Fruit fly (Drosophila melanogaster): ENCODE results near the gene CG15912.

CG15912 gene

DNA sequence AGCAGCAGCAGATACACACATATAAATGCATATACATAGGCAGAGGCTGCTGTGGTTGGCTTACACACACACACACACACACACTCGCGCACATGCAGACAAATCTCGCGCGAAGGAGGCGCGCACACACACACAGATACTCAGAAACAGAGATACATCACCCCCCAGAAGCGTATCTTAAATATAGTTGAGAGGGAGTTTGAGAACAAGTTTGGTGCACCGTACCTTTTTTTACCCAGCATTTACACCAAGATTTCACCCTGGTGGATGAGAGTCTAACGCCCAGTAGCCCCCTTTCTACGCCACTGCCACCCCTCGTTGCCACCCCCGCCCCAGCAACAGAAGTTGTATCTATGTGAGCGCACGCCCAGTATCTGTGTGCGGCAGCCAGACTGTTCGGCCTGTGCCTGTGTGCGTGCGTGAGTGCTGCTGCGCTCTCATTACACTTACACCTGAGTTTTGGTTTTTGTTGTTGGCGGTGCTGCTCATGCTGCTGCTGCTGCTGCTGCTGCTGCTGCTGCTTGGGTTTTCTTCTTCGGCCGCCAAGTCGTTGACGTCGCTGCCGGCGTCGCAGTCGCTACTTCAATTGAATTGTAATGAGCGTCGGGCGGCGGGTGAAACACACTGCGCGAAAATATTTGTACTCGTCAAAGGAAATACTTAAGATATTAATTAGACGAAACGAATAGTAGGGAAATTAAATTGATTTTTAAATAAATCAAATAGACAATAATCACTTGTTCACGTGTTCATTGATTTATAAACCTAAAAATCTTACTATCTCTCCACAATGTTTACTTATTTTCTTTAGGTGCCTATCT is 41.3 kb downstream of the CG15912 start:
- no peak for TF ChIP-seq insv (optimal IDR thresholded peaks at IDR 0.05)
- no peak for TF ChIP-seq psq (optimal IDR thresholded peaks at IDR 0.05)
- TF ChIP-seq Sin3A (optimal IDR thresholded peaks at IDR 0.05) = no peak
- TF ChIP-seq h (optimal IDR thresholded peaks at IDR 0.05) = no peak
- no peak for TF ChIP-seq Myc (optimal IDR thresholded peaks at IDR 0.05)
- no peak for TF ChIP-seq ttk (optimal IDR thresholded peaks at IDR 0.05)

DNA sequence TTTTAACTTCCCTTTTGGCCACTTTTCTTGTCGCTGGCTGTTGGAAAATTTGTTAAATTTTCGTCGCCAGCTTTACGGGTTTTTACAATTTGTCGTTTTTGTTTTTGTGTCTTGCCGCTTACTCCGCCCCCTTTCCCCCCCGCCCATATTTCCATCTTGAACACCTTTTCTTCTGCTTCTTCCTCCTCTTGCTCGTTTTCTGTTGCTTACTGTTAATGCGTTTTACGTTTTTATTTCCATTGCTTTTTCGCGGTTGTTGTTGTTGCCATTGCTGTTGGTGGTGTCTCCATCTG is 41.8 kb downstream of the CG15912 start:
- TF ChIP-seq psq (optimal IDR thresholded peaks at IDR 0.05) (no peak), h (optimal IDR thresholded peaks at IDR 0.05) (no peak), Myc (optimal IDR thresholded peaks at IDR 0.05) (no peak), Sin3A (optimal IDR thresholded peaks at IDR 0.05) (no peak), insv (optimal IDR thresholded peaks at IDR 0.05) (no peak), ttk (optimal IDR thresholded peaks at IDR 0.05) (no peak)

DNA sequence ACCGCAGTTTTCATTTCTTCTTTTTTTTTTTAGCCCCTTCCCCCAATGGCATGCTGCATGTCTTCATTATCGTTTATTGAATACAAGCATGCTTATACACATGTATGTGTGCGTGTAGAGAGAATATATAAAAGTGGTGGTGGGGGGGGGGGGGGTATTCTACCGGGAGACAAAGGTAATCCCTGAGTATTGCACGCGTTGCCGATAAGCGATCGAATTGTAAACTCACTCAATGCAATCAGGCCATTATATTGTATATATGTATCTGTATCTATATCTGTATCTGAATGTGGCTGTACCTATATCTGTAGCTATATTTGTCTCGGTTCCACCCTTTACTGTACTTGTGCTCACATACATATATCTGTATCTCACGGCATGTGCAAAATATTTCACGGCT is 43.4 kb downstream of the CG15912 start:
- TF ChIP-seq h (optimal IDR thresholded peaks at IDR 0.05) (no peak), ttk (optimal IDR thresholded peaks at IDR 0.05) (no peak), Myc (optimal IDR thresholded peaks at IDR 0.05) (no peak), psq (optimal IDR thresholded peaks at IDR 0.05) (no peak), Sin3A (optimal IDR thresholded peaks at IDR 0.05) (no peak), insv (optimal IDR thresholded peaks at IDR 0.05) (no peak)

DNA sequence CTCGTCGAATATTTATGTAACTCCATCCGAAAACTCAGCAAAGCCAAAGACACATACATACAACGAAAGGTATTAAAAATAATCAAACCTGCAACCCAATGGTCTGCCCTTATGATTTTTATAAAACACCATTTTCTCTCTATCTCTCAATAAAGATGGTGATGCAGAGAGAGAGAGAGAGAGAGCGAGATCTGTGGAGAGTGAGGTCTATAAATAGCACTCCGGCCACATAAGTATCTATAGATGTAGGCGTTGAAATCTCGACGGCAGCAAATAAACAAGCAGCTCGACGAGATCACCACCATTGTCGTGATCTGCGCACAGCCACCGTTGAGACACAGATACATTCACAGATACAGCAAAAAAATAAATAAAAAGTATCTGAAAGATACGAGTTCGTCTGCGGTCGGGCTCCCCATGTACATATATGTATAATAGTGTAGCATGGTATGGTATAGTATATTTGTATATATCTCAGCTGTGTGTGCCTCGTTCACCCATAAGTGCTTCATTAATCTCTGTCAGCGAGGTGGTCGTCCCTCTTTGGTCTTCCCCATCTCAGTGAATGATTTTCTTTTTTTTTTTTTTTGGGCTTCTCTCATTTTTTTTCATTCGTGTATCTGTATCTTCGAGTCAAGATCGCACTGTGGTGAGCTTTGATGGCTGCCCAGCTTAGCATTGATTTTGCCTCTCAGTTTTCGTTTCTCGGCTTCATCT is 47.8 kb downstream of the CG15912 start:
- TF ChIP-seq Myc (optimal IDR thresholded peaks at IDR 0.05) (no peak), psq (optimal IDR thresholded peaks at IDR 0.05) (no peak), insv (optimal IDR thresholded peaks at IDR 0.05) (no peak), Sin3A (optimal IDR thresholded peaks at IDR 0.05) (no peak), ttk (optimal IDR thresholded peaks at IDR 0.05) (no peak), h (optimal IDR thresholded peaks at IDR 0.05) (no peak)

Measured in Kc167 (cell line).